Worm (Caenorhabditis elegans) whole organism, L4 larva: ENCODE measurements around the gene sulp-4.

Experiments
- D1046.2 ChIP-seq: fragments of 200-800 bp; sonication (Bioruptor generic); IDR thresholded peaks from 2 replicates; pipeline ENCODE4 v1.3.6; 2022; ENCODE audit warnings: missing genetic modification characterization, missing compliant biosample characterization
- F26F4.8 ChIP-seq: fragments of 200-800 bp; sonication (Bioruptor generic); conservative IDR thresholded peaks from 2 replicates; pipeline ENCODE4 v1.3.6; 2022; ENCODE audit warnings: missing genetic modification characterization, missing compliant biosample characterization
- F37D6.2 ChIP-seq: sonication (generic microtip); optimal IDR thresholded peaks from 2 replicates; lab custom pipeline; 2016; ENCODE audit warnings: mild to moderate bottlenecking, missing genetic modification characterization, missing compliant biosample characterization
- F44E2.7 ChIP-seq: fragments of 200-800 bp; sonication (Bioruptor generic); IDR thresholded peaks from 2 replicates; pipeline ENCODE4 v2.1.2; 2022; ENCODE audit warnings: missing genetic modification characterization, missing compliant biosample characterization
- F49E8.2 ChIP-seq: sonication (generic microtip); optimal IDR thresholded peaks from 2 replicates; lab custom pipeline; 2016; ENCODE audit warnings: missing compliant biosample characterization, mild to moderate bottlenecking, missing genetic modification characterization, borderline replicate concordance
- R02D3.7 ChIP-seq: fragments of 150-350 bp; sonication (generic microtip); optimal IDR thresholded peaks from 3 replicates; lab custom pipeline; 2014; ENCODE audit warnings: missing biosample characterization, missing genetic modification characterization
- Y75B8A.6 ChIP-seq: fragments of 200-800 bp; sonication (Bioruptor generic); IDR thresholded peaks from 2 replicates; pipeline ENCODE4 v1.3.6; 2022; ENCODE audit warnings: missing genetic modification reagents, missing genetic modification characterization, missing compliant biosample characterization
- ZK546.5 ChIP-seq, 2 experiments: sonication (generic microtip); optimal IDR thresholded peaks; 2 replicates each; lab custom pipeline; 2017; ENCODE audit warnings: missing biosample characterization in 2 of 2, missing genetic modification characterization in 2 of 2
- aha-1 ChIP-seq: fragments of 150-350 bp; peaks from one replicate; lab custom pipeline; 2014; ENCODE audit warnings: missing biosample characterization, missing genetic modification characterization
- ama-1 ChIP-seq: fragments of 150-350 bp; optimal IDR thresholded peaks from 2 replicates; lab custom pipeline; 2014; ENCODE audit warnings: inconsistent platforms, mixed read lengths
- attf-4 ChIP-seq: sonication (generic microtip); optimal IDR thresholded peaks from 3 replicates; lab custom pipeline; 2017; ENCODE audit warnings: missing biosample characterization, missing genetic modification characterization
- ceh-32 ChIP-seq: sonication (generic microtip); optimal IDR thresholded peaks from 2 replicates; lab custom pipeline; 2016; ENCODE audit warnings: mild to moderate bottlenecking, missing genetic modification characterization, missing compliant biosample characterization; ENCODE audit not compliant: poor library complexity
- ctbp-1 ChIP-seq: fragments of 200-800 bp; sonication (Bioruptor generic); IDR thresholded peaks from 2 replicates; pipeline ENCODE4 v1.3.6; 2022; ENCODE audit warnings: missing genetic modification reagents, missing genetic modification characterization, missing compliant biosample characterization
- daf-16 ChIP-seq, 3 experiments: sonication (generic microtip); optimal IDR thresholded peaks; 2 replicates each; lab custom pipeline; 2016 to 2017; ENCODE audit warnings: missing genetic modification characterization in 3 of 3, missing genetic modification reagents in 3 of 3, mild to moderate bottlenecking in 2 of 3, missing compliant biosample characterization in 2 of 3, missing biosample characterization in 1 of 3, moderate library complexity in 1 of 3
- dmd-6 ChIP-seq: fragments of 200-800 bp; sonication (Bioruptor generic); IDR thresholded peaks from 2 replicates; pipeline ENCODE4 v1.3.6; 2022; ENCODE audit warnings: missing genetic modification reagents, missing genetic modification characterization, missing compliant biosample characterization
- dve-1 ChIP-seq: sonication (generic microtip); optimal IDR thresholded peaks from 2 replicates; lab custom pipeline; 2017; ENCODE audit warnings: antibody characterized with exemption, mild to moderate bottlenecking, missing genetic modification characterization, missing compliant biosample characterization; ENCODE audit not compliant: insufficient read depth
- egl-27 ChIP-seq: sonication (generic microtip); optimal IDR thresholded peaks from 3 replicates; lab custom pipeline; 2017; ENCODE audit warnings: missing biosample characterization, missing genetic modification reagents, missing genetic modification characterization
- hlh-11 ChIP-seq: fragments of 200-800 bp; sonication (Bioruptor generic); optimal IDR thresholded peaks from 2 replicates; lab custom pipeline; 2018; ENCODE audit warnings: mild to moderate bottlenecking, missing genetic modification characterization, missing compliant biosample characterization
- hlh-30 ChIP-seq: sonication (generic microtip); optimal IDR thresholded peaks from 2 replicates; lab custom pipeline; 2017; ENCODE audit warnings: antibody characterized with exemption, mild to moderate bottlenecking, missing genetic modification characterization, missing compliant biosample characterization; ENCODE audit not compliant: insufficient read depth
- hmg-1.1 ChIP-seq: fragments of 200-800 bp; sonication (Bioruptor generic); IDR thresholded peaks from 2 replicates; pipeline ENCODE4 v1.3.6; 2022; ENCODE audit warnings: missing genetic modification reagents, missing genetic modification characterization, missing compliant biosample characterization
- lin-1 ChIP-seq: fragments of 200-800 bp; sonication (Bioruptor generic); IDR thresholded peaks from 2 replicates; pipeline ENCODE4 v1.3.6; 2022; ENCODE audit warnings: missing genetic modification reagents, missing genetic modification characterization, missing compliant biosample characterization
- lin-15B ChIP-seq: fragments of 150-350 bp; sonication (generic microtip); optimal IDR thresholded peaks from 3 replicates; lab custom pipeline; 2014; ENCODE audit warnings: missing biosample characterization, missing genetic modification characterization
- lin-39 ChIP-seq: fragments of 150-350 bp; optimal IDR thresholded peaks from 2 replicates; lab custom pipeline; 2014; ENCODE audit warnings: missing biosample characterization, missing genetic modification reagents, missing genetic modification characterization
- lir-3 ChIP-seq: sonication (generic microtip); optimal IDR thresholded peaks from 2 replicates; lab custom pipeline; 2016; ENCODE audit warnings: mild to moderate bottlenecking, missing genetic modification characterization, missing compliant biosample characterization
- nhr-41 ChIP-seq: fragments of 200-800 bp; sonication (Bioruptor generic); IDR thresholded peaks from 2 replicates; pipeline ENCODE4 v1.3.6; 2022; ENCODE audit warnings: missing genetic modification reagents, missing genetic modification characterization, missing compliant biosample characterization
- nhr-6 ChIP-seq: fragments of 150-350 bp; optimal IDR thresholded peaks from 2 replicates; lab custom pipeline; 2014; ENCODE audit warnings: missing biosample characterization, missing genetic modification characterization
- pha-4 ChIP-seq, 2 experiments: fragments of 150-350 bp in 1 of 2; fragments of 200-800 bp in 1 of 2; sonication (Bioruptor generic) in 1 of 2; IDR thresholded peaks in 1 of 2; optimal IDR thresholded peaks in 1 of 2; 2 replicates each; pipeline versions ENCODE4 v1.3.6 to Lab custom; 2014 to 2022; ENCODE audit warnings: missing genetic modification characterization in 2 of 2, missing genetic modification reagents in 2 of 2, missing biosample characterization in 1 of 2, missing compliant biosample characterization in 1 of 2
- pqm-1 ChIP-seq: sonication (generic microtip); optimal IDR thresholded peaks from 2 replicates; lab custom pipeline; 2017; ENCODE audit warnings: missing biosample characterization, missing genetic modification characterization
- set-16 ChIP-seq: fragments of 200-800 bp; sonication (Bioruptor generic); IDR thresholded peaks from 2 replicates; pipeline ENCODE4 v1.3.6; 2022; ENCODE audit warnings: missing genetic modification reagents, missing genetic modification characterization, missing compliant biosample characterization
- skn-1 ChIP-seq: fragments of 150-350 bp; optimal IDR thresholded peaks from 2 replicates; lab custom pipeline; 2014; ENCODE audit warnings: missing biosample characterization, missing genetic modification characterization
- snpc-4 ChIP-seq: fragments of 150-350 bp; optimal IDR thresholded peaks from 2 replicates; lab custom pipeline; 2014; ENCODE audit warnings: missing biosample characterization, missing genetic modification characterization
- unc-39 ChIP-seq: sonication (generic microtip); optimal IDR thresholded peaks from 2 replicates; lab custom pipeline; 2017; ENCODE audit warnings: missing biosample characterization, missing genetic modification characterization
- unc-62 ChIP-seq, 3 experiments: fragments of 150-350 bp in 1 of 3; sonication (generic microtip); optimal IDR thresholded peaks in 2 of 3; peaks in 1 of 3; 1 replicate in 1 of 3; 2 replicates in 2 of 3; lab custom pipeline; 2014 to 2017; ENCODE audit warnings: missing biosample characterization in 3 of 3, missing genetic modification characterization in 3 of 3, missing genetic modification reagents in 3 of 3, missing genotype in 1 of 3
- zfp-2 ChIP-seq: sonication (generic microtip); optimal IDR thresholded peaks from 2 replicates; lab custom pipeline; 2016; ENCODE audit warnings: mild to moderate bottlenecking, missing genetic modification characterization, missing compliant biosample characterization
- zip-2 ChIP-seq: fragments of 150-350 bp; optimal IDR thresholded peaks from 2 replicates; lab custom pipeline; 2014; ENCODE audit warnings: missing biosample characterization, missing genetic modification characterization
- ztf-11 ChIP-seq: fragments of 150-350 bp; optimal IDR thresholded peaks from 2 replicates; lab custom pipeline; 2014; ENCODE audit warnings: missing biosample characterization, missing genetic modification characterization

The sulp-4 gene

DNA sequence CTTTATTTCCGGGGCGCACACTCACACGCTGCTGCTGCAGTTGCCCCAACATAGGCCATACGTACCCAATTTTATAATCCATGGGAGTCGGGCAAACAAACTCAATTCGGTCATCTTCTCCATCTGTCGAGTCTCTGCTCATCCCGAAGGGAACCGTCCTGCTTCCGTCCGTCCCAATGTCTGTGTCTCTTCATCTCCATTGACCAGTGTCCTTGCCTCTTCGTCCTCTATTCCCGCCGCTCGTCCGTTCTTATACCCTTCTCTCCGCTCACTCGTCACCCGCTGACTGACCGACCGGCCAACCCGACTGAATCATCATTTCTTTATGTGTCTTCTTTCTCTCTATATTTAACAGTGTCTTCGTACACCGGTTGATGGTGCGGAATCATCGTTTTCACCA is 30.3 kb upstream of the sulp-4 start (continued):
- TF ChIP-seq attf-4 (tag; lab: Kevin White, UChicago) (no peak), egl-27 (no peak), ZK546.5 (tag; optimal IDR thresholded peaks at IDR 0.05; lab: Kevin White, UChicago) (no peak), pha-4 (GFP tag; IDR thresholded peaks at IDR 0.05; lab: Robert Waterston, UW) (no peak), pha-4 (tag; optimal IDR thresholded peaks at IDR 0.05; lab: Kevin White, UChicago) (no peak), F37D6.2 (tag; lab: Kevin White, UChicago) (no peak), lin-1 (GFP tag; lab: Robert Waterston, UW) (no peak), lir-3 (tag; lab: Kevin White, UChicago) (no peak), nhr-41 (no peak), F49E8.2 (no peak), snpc-4 (tag; lab: Kevin White, UChicago) (no peak), R02D3.7 (no peak), zfp-2 (tag; lab: Kevin White, UChicago) (no peak), F26F4.8 (no peak), zip-2 (tag; lab: Kevin White, UChicago) (no peak), skn-1 (tag; lab: Kevin White, UChicago) (no peak), ceh-32 (tag; lab: Kevin White, UChicago) (no peak), Y75B8A.6 (GFP tag; lab: Robert Waterston, UW) (no peak), ztf-11 (tag; lab: Kevin White, UChicago) (no peak), dve-1 (tag; lab: Kevin White, UChicago) (no peak), set-16 (GFP tag; lab: Robert Waterston, UW) (peak; percentile 58), F44E2.7 (GFP tag; lab: Robert Waterston, UW) (no peak), lin-15B (tag; lab: Kevin White, UChicago) (no peak), ama-1 (lab: Kevin White, UChicago) (no peak), unc-39 (tag; lab: Kevin White, UChicago) (no peak), ctbp-1 (GFP tag; lab: Robert Waterston, UW) (peak; percentile 55; the same call in 1 of the 2 replicates)

DNA sequence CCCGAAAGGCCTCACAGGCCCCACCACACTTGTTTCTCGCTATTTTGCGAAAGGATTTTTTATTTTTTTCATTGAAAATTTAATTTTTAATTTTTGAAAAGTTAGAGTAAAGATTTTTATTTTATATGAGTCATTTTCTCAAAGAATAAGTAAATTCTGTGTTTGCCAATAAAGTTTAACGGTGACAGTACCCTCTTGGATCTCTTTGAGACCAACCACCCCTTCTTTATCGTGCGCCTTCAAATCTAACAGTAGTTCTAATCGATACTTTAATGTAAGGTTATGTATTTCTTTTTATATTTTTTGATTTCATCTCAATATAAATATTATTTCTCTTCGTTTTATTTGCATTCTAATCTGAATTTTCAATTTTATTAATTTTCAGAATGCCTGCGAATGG is 29.7 kb upstream of the sulp-4 start, which contains the start of gene hmp-1:
Gene hmp-1, plus strand, starts transcription at position 380 of the 400 bp plus-strand sequence.
- TF ChIP-seq D1046.2 (no peak), lin-39 (no peak), aha-1 (peak; percentile 9)
- TF ChIP-seq, all 104 proteins: peak for 1

DNA sequence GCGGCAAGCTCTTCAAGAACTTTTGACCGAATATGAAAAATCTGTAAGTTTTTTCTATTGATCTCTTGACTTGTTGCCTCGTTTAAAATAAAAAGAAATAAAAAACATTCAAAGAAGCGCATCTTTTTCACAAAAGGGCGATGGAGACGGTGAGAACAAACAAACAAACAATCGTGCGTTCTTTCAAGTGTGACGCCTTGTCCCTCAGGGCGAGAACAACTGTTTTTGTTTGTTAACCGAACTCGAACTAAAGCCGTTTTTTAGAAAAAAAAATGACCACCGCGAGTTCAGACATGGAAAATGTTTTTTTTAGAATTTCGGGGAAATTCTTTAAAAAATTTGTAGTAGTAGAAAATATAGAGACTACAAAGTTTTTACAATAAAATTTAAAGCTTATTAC is 28.2 kb upstream of the sulp-4 start:
- peak in 1 of 2 experiments; percentile 86 for TF ChIP-seq unc-62 (GFP tag; optimal IDR thresholded peaks at IDR 0.05 in 1 of 2; lab: Kevin White, UChicago)
- no peak for TF ChIP-seq unc-62 (tag; optimal IDR thresholded peaks at IDR 0.05; lab: Kevin White, UChicago)
- no peak for TF ChIP-seq D1046.2
- no peak for TF ChIP-seq pha-4 (GFP tag; IDR thresholded peaks at IDR 0.05; lab: Robert Waterston, UW)
- TF ChIP-seq pha-4 (tag; optimal IDR thresholded peaks at IDR 0.05; lab: Kevin White, UChicago): peak; percentile 50

DNA sequence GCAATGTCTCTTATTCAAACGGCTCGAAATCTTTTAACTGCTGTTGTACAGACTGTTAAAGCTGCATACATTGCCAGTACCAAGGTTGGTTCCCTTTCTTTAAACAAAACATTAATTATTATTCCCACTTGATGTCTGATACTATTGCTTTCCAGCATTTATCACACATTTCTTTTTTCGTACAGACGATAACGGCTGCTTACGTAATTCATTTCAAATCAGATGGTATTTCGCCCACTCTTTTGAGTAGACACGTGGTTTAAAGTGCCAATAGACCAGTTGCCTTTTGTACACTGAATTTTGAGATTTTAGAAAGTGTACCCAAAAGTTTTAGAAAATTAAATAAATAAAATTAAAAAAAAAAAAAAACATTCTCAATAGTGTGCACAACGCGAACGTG is 25.8 kb upstream of the sulp-4 start:
- TF ChIP-seq pqm-1 (tag; lab: Kevin White, UChicago) (peak; percentile 10), dve-1 (tag; lab: Kevin White, UChicago) (peak; percentile 31), dmd-6 (GFP tag; lab: Robert Waterston, UW) (peak; percentile 36), hmg-1.1 (GFP tag; lab: Robert Waterston, UW) (no peak), F26F4.8 (no peak), hlh-11 (tag; lab: Kevin White, UChicago) (peak; percentile 32), daf-16 (GFP tag; optimal IDR thresholded peaks at IDR 0.05; lab: Kevin White, UChicago) (no peak), daf-16 (tag; optimal IDR thresholded peaks at IDR 0.05; lab: Kevin White, UChicago) (peak; percentile 59), nhr-6 (tag; lab: Kevin White, UChicago) (no peak), ama-1 (lab: Kevin White, UChicago) (no peak), hlh-30 (tag; lab: Kevin White, UChicago) (peak; percentile 59)
